Worm (Caenorhabditis elegans) whole organism, mixed stage, embryonic: ENCODE data around the gene R02C2.7.

Experiments
- blmp-1 ChIP-seq: fragments of 150-350 bp; optimal IDR thresholded peaks from 2 replicates; lab custom pipeline; 2014; ENCODE audit warnings: missing biosample characterization, missing genetic modification characterization
- lin-13 ChIP-seq: fragments of 150-350 bp; optimal IDR thresholded peaks from 2 replicates; lab custom pipeline; 2014; ENCODE audit warnings: missing biosample characterization, missing genetic modification characterization
- mep-1 ChIP-seq: fragments of 150-350 bp; optimal IDR thresholded peaks from 2 replicates; lab custom pipeline; 2017; ENCODE audit warnings: missing biosample characterization, missing genetic modification reagents, missing genetic modification characterization, inconsistent platforms
- nhr-237 ChIP-seq: fragments of 150-350 bp; optimal IDR thresholded peaks from 2 replicates; lab custom pipeline; 2014; ENCODE audit warnings: missing biosample characterization, missing genetic modification characterization
- nhr-28 ChIP-seq: fragments of 150-350 bp; optimal IDR thresholded peaks from 2 replicates; lab custom pipeline; 2014; ENCODE audit warnings: missing biosample characterization, missing genetic modification characterization
- snpc-4 ChIP-seq: fragments of 150-350 bp; optimal IDR thresholded peaks from 2 replicates; lab custom pipeline; 2014; ENCODE audit warnings: missing biosample characterization, missing genetic modification characterization
- sptf-1 ChIP-seq: sonication (generic microtip); optimal IDR thresholded peaks from 2 replicates; lab custom pipeline; 2017; ENCODE audit warnings: mild to moderate bottlenecking, missing genetic modification characterization, moderate library complexity, missing compliant biosample characterization

DNA sequence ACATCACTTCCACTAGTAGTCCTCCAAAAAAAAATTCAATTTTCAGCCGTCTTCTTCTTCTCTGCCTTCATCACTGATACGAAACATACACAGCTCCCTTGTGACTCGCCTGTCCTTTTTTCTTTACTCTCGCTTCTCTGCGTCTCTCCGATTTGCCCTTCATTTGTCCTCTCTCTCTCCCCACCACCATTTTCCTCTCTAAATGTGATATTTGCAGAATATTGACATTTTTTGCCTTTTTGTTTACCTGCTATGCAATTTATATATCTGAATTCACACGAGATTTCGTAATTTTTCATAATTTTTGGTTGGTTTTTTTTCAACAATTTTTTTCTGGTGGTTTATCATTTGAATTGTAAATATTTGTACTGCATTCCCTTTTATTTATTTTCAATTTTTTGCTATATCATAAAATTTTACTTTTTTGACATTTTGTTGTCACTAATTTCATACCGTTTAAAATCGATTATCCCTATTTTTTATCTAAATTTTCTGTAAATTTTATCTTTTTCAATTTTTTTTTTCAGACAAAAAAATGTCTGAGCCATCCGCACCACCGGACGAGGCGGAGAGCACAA lies 38.5 kb downstream of the R02C2.7 start, which contains the start of gene lec-12:
- no peak for TF ChIP-seq lin-13 (tag; lab: Kevin White, UChicago)
- no peak for TF ChIP-seq snpc-4 (tag; lab: Kevin White, UChicago)
- TF ChIP-seq nhr-28 = no peak
- no peak for TF ChIP-seq nhr-237
- TF ChIP-seq blmp-1 (tag; lab: Kevin White, UChicago) = no peak
- no peak for TF ChIP-seq sptf-1 (tag; lab: Kevin White, UChicago)
- TF ChIP-seq mep-1 (tag; lab: Kevin White, UChicago) = no peak
